Fruit fly (Drosophila melanogaster) Kc167 (cell line): ENCODE data around the gene CG3604.

Experiments used
- Myc ChIP-seq: fragments of >200 bp; optimal IDR thresholded peaks from 2 replicates; lab custom pipeline; 2017; ENCODE audit warnings: missing external identifiers
- Sin3A ChIP-seq: fragments of >200 bp; optimal IDR thresholded peaks from 2 replicates; lab custom pipeline; 2018; ENCODE audit warnings: missing external identifiers
- h ChIP-seq: fragments of >200 bp; optimal IDR thresholded peaks from 3 replicates; lab custom pipeline; 2018; ENCODE audit warnings: missing external identifiers
- insv ChIP-seq: fragments of >200 bp; optimal IDR thresholded peaks from 3 replicates; lab custom pipeline; 2018; ENCODE audit warnings: missing external identifiers
- psq ChIP-seq: fragments of >200 bp; optimal IDR thresholded peaks from 2 replicates; lab custom pipeline; 2017; ENCODE audit warnings: missing external identifiers
- ttk ChIP-seq: sonication (Bioruptor generic); optimal IDR thresholded peaks from 2 replicates; lab custom pipeline; 2017; ENCODE audit warnings: missing external identifiers

- TF ChIP-seq Sin3A (lab: Kevin White, UChicago): no peak
- no peak for TF ChIP-seq ttk (lab: Kevin White, UChicago)
- TF ChIP-seq h (lab: Kevin White, UChicago): no peak
- TF ChIP-seq Myc: no peak
- no peak for TF ChIP-seq psq (lab: Kevin White, UChicago)
- TF ChIP-seq insv (lab: Kevin White, UChicago): no peak
Measured at dm6 chr2L:3682489-3682888, 15.2 kb downstream of the CG3604 start.
